Fruit fly (Drosophila melanogaster) whole organism, embryonic: ENCODE data around the gene CG44838.

Experiments
- Aef1 ChIP-seq: fragments of 200-800 bp; sonication (Bioruptor generic); IDR thresholded peaks from 3 replicates; pipeline ENCODE4 v1.3.6; 2022; ENCODE audit warnings: missing biosample characterization, missing genetic modification characterization
- Atf-2 ChIP-seq: fragments of 200-800 bp; sonication (Bioruptor generic); optimal IDR thresholded peaks from 2 replicates; lab custom pipeline; 2016; ENCODE audit warnings: missing biosample characterization, missing genetic modification characterization
- Atf6 ChIP-seq: fragments of 200-800 bp; sonication (Bioruptor generic); IDR thresholded peaks from 2 replicates; pipeline ENCODE4 v1.3.6; 2022; ENCODE audit warnings: missing biosample characterization, missing genetic modification characterization
- Bdp1 ChIP-seq: fragments of 200-800 bp; sonication (Bioruptor generic); optimal IDR thresholded peaks from 3 replicates; lab custom pipeline; 2016; ENCODE audit warnings: missing biosample characterization, missing genetic modification characterization
- Bgb ChIP-seq: fragments of 200-800 bp; sonication (Bioruptor generic); IDR thresholded peaks from 2 replicates; pipeline ENCODE4 v1.3.6; 2022; ENCODE audit warnings: missing biosample characterization, missing genetic modification characterization; ENCODE audit not compliant: partially characterized antibody
- CG10267 ChIP-seq: fragments of 200-800 bp; sonication (Bioruptor generic); optimal IDR thresholded peaks from 2 replicates; lab custom pipeline; 2018; ENCODE audit warnings: missing biosample characterization, mild to moderate bottlenecking, missing genetic modification characterization, moderate library complexity
- CG10321 ChIP-seq: fragments of 200-800 bp; sonication (Bioruptor generic); IDR thresholded peaks from 2 replicates; pipeline ENCODE4 v1.3.6; 2022; ENCODE audit warnings: missing biosample characterization, missing genetic modification characterization
- CG10431 ChIP-seq: fragments of 200-800 bp; sonication (Bioruptor generic); optimal IDR thresholded peaks from 3 replicates; lab custom pipeline; 2018; ENCODE audit warnings: missing biosample characterization, mild to moderate bottlenecking, missing genetic modification characterization
- CG11560 ChIP-seq: fragments of 200-800 bp; sonication (Bioruptor generic); IDR thresholded peaks from 3 replicates; pipeline ENCODE4 v1.3.6; 2022; ENCODE audit warnings: missing biosample characterization, missing genetic modification characterization
- CG12391 ChIP-seq: fragments of 200-800 bp; sonication (Bioruptor generic); optimal IDR thresholded peaks from 3 replicates; lab custom pipeline; 2018; ENCODE audit warnings: missing biosample characterization, mild to moderate bottlenecking, missing genetic modification characterization, moderate library complexity
- CG12942 ChIP-seq: fragments of 200-800 bp; sonication (Bioruptor generic); optimal IDR thresholded peaks from 3 replicates; lab custom pipeline; 2016; ENCODE audit warnings: missing biosample characterization, missing genetic modification characterization
- CG13123 ChIP-seq: fragments of 200-800 bp; sonication (Bioruptor generic); optimal IDR thresholded peaks from 2 replicates; lab custom pipeline; 2016; ENCODE audit warnings: missing biosample characterization, missing genetic modification characterization
- CG14667 ChIP-seq: fragments of 200-800 bp; sonication (Bioruptor generic); IDR thresholded peaks from 2 replicates; pipeline ENCODE4 v1.3.6; 2022; ENCODE audit warnings: missing biosample characterization, missing genetic modification characterization
- CG15514 ChIP-seq: fragments of 200-800 bp; sonication (Bioruptor generic); optimal IDR thresholded peaks from 3 replicates; lab custom pipeline; 2017; ENCODE audit warnings: missing biosample characterization, missing genetic modification characterization, mild to moderate bottlenecking, moderate library complexity, missing genetic modification reagents
- CG1602 ChIP-seq: fragments of 200-800 bp; sonication (Bioruptor generic); optimal IDR thresholded peaks from 3 replicates; lab custom pipeline; 2016; ENCODE audit warnings: missing biosample characterization, missing genetic modification characterization
- CG1792 ChIP-seq: fragments of 200-800 bp; sonication (Bioruptor generic); optimal IDR thresholded peaks from 2 replicates; lab custom pipeline; 2016; ENCODE audit warnings: missing biosample characterization, missing genetic modification characterization
- CG2199 ChIP-seq: fragments of 200-800 bp; sonication (Bioruptor generic); IDR thresholded peaks from 3 replicates; pipeline ENCODE4 v1.3.6; 2022; ENCODE audit warnings: missing biosample characterization, missing genetic modification characterization
- CG2678 ChIP-seq: fragments of 200-800 bp; sonication (Bioruptor generic); optimal IDR thresholded peaks from 3 replicates; lab custom pipeline; 2019; ENCODE audit warnings: missing biosample characterization, mild to moderate bottlenecking, missing genetic modification characterization, moderate library complexity
- CG2889 ChIP-seq: fragments of 200-800 bp; sonication (Bioruptor generic); IDR thresholded peaks from 3 replicates; pipeline ENCODE4 v1.3.6; 2022; ENCODE audit warnings: missing biosample characterization, missing genetic modification characterization
- CG4617 ChIP-seq: fragments of 200-800 bp; sonication (Bioruptor generic); optimal IDR thresholded peaks from 3 replicates; lab custom pipeline; 2016; ENCODE audit warnings: missing biosample characterization, missing genetic modification characterization, borderline replicate concordance
- CG4854 ChIP-seq: fragments of 200-800 bp; sonication (Bioruptor generic); optimal IDR thresholded peaks from 2 replicates; lab custom pipeline; 2016; ENCODE audit warnings: missing biosample characterization, missing genetic modification characterization, inconsistent platforms
- CG7786 ChIP-seq: fragments of 200-800 bp; sonication (Bioruptor generic); optimal IDR thresholded peaks from 2 replicates; lab custom pipeline; 2016; ENCODE audit warnings: missing biosample characterization, missing genetic modification characterization
- CG8290 ChIP-seq, 3 experiments: fragments of 200-800 bp; sonication (Bioruptor generic); optimal IDR thresholded peaks; 2 replicates each; lab custom pipeline; 2016 to 2019; ENCODE audit warnings: missing biosample characterization in 3 of 3, missing genetic modification characterization in 3 of 3, mild to moderate bottlenecking in 2 of 3, moderate library complexity in 1 of 3
- CG9437 ChIP-seq: fragments of 200-800 bp; sonication (Bioruptor generic); optimal IDR thresholded peaks from 2 replicates; lab custom pipeline; 2018; ENCODE audit warnings: missing biosample characterization, mild to moderate bottlenecking, missing genetic modification characterization
- CG9817 ChIP-seq: fragments of 200-800 bp; sonication (Bioruptor generic); optimal IDR thresholded peaks from 2 replicates; lab custom pipeline; 2018; ENCODE audit warnings: missing biosample characterization, mild to moderate bottlenecking, missing genetic modification characterization, moderate library complexity
- CHES-1-like ChIP-seq: fragments of 200-800 bp; sonication (Bioruptor generic); optimal IDR thresholded peaks from 2 replicates; lab custom pipeline; 2016; ENCODE audit warnings: missing biosample characterization, missing genetic modification characterization
- Dip3 ChIP-seq: fragments of 200-800 bp; sonication (Bioruptor generic); optimal IDR thresholded peaks from 3 replicates; lab custom pipeline; 2016; ENCODE audit warnings: missing biosample characterization, missing genetic modification characterization
- E2f2 ChIP-seq: fragments of 200-800 bp; sonication (Bioruptor generic); IDR thresholded peaks from 2 replicates; pipeline ENCODE4 v1.3.6; 2022; ENCODE audit warnings: missing biosample characterization, missing genetic modification characterization
- Fer1 ChIP-seq: fragments of 200-800 bp; sonication (Bioruptor generic); optimal IDR thresholded peaks from 2 replicates; lab custom pipeline; 2017; ENCODE audit warnings: missing biosample characterization, mild to moderate bottlenecking, missing genetic modification characterization
- Lhr ChIP-seq: fragments of 200-800 bp; sonication (Bioruptor generic); optimal IDR thresholded peaks from 3 replicates; lab custom pipeline; 2017; ENCODE audit warnings: mild to moderate bottlenecking, missing biosample characterization, missing genetic modification reagents, missing genetic modification characterization
- Lim3 ChIP-seq: fragments of 200-800 bp; sonication (Bioruptor generic); IDR thresholded peaks from 2 replicates; pipeline ENCODE4 v1.3.6; 2022; ENCODE audit warnings: missing biosample characterization, missing genetic modification characterization
- MBD-R2 ChIP-seq: fragments of 200-800 bp; sonication (Bioruptor generic); IDR thresholded peaks from 2 replicates; pipeline ENCODE4 v1.3.6; 2022; ENCODE audit warnings: missing biosample characterization, missing genetic modification characterization
- MESR4 ChIP-seq: fragments of 200-800 bp; sonication (Bioruptor generic); optimal IDR thresholded peaks from 2 replicates; lab custom pipeline; 2018; ENCODE audit warnings: missing biosample characterization, mild to moderate bottlenecking, missing genetic modification characterization, moderate library complexity
- Med ChIP-seq: fragments of 200-800 bp; sonication (Bioruptor generic); peaks from one replicate; lab custom pipeline; 2016; ENCODE audit warnings: missing biosample characterization, missing genetic modification characterization, mild to moderate bottlenecking, inconsistent platforms, moderate library complexity
- PHDP ChIP-seq: fragments of 200-800 bp; sonication (Bioruptor generic); optimal IDR thresholded peaks from 3 replicates; lab custom pipeline; 2018; ENCODE audit warnings: missing biosample characterization, mild to moderate bottlenecking, missing genetic modification characterization, moderate library complexity
- Sox100B ChIP-seq: fragments of 200-800 bp; sonication (Bioruptor generic); optimal IDR thresholded peaks from 3 replicates; lab custom pipeline; 2018; ENCODE audit warnings: missing biosample characterization, mild to moderate bottlenecking, missing genetic modification characterization
- Sry-δ ChIP-seq: fragments of 200-800 bp; sonication (Bioruptor generic); optimal IDR thresholded peaks from 2 replicates; lab custom pipeline; 2016; ENCODE audit warnings: missing biosample characterization, missing genetic modification characterization
- az2 ChIP-seq: fragments of 200-800 bp; sonication (Bioruptor generic); optimal IDR thresholded peaks from 3 replicates; lab custom pipeline; 2016; ENCODE audit warnings: missing biosample characterization, missing genetic modification characterization
- chif ChIP-seq, 2 experiments: fragments of 200-800 bp; sonication (Bioruptor generic); optimal IDR thresholded peaks; 3 replicates each; lab custom pipeline; 2016; ENCODE audit warnings: missing biosample characterization in 2 of 2, missing genetic modification characterization in 2 of 2
- ci ChIP-seq: fragments of 200-800 bp; sonication (Bioruptor generic); IDR thresholded peaks from 3 replicates; pipeline ENCODE4 v1.3.6; 2022; ENCODE audit warnings: missing biosample characterization, missing genetic modification characterization
- hb ChIP-seq: fragments of 200-800 bp; sonication (Bioruptor generic); IDR thresholded peaks from 3 replicates; pipeline ENCODE4 v1.3.6; 2022; ENCODE audit warnings: missing biosample characterization, missing genetic modification characterization; ENCODE audit not compliant: partially characterized antibody
- lbe ChIP-seq: fragments of 200-800 bp; sonication (Bioruptor generic); optimal IDR thresholded peaks from 2 replicates; lab custom pipeline; 2016; ENCODE audit warnings: missing biosample characterization, mild to moderate bottlenecking, missing genetic modification characterization
- mam ChIP-seq: fragments of 200-800 bp; sonication (Bioruptor generic); optimal IDR thresholded peaks from 3 replicates; lab custom pipeline; 2016; ENCODE audit warnings: missing biosample characterization, missing genetic modification characterization
- pan ChIP-seq, 4 experiments: fragments of >200 bp in 3 of 4; fragments of 200-800 bp in 1 of 4; sonication (Bioruptor generic) in 1 of 4; optimal IDR thresholded peaks in 3 of 4; IDR thresholded peaks in 1 of 4; 2 replicates each; pipeline versions ENCODE4 v1.3.6 to Lab custom; 2017 to 2022; ENCODE audit warnings: missing biosample characterization in 2 of 4, missing genetic modification characterization in 2 of 4, mixed read lengths in 1 of 4
- sens-2 ChIP-seq: fragments of 200-800 bp; sonication (Bioruptor generic); IDR thresholded peaks from 2 replicates; pipeline ENCODE4 v1.3.6; 2022; ENCODE audit warnings: missing biosample characterization, missing genetic modification characterization
- shn ChIP-seq: fragments of 200-800 bp; sonication (Bioruptor generic); optimal IDR thresholded peaks from 3 replicates; lab custom pipeline; 2016; ENCODE audit warnings: missing biosample characterization, missing genetic modification characterization
- so ChIP-seq: fragments of 200-800 bp; sonication (Bioruptor generic); IDR thresholded peaks from 3 replicates; pipeline ENCODE4 v1.3.6; 2022; ENCODE audit warnings: missing biosample characterization, missing genetic modification characterization
- ttk ChIP-seq: fragments of 200-800 bp; sonication (Bioruptor generic); IDR thresholded peaks from 2 replicates; pipeline ENCODE4 v2.1.2; 2022; ENCODE audit warnings: missing biosample characterization, missing genetic modification characterization
- vfl ChIP-seq: fragments of 200-800 bp; sonication (Bioruptor generic); optimal IDR thresholded peaks from 2 replicates; lab custom pipeline; 2016; ENCODE audit warnings: missing biosample characterization, missing genetic modification characterization

Gene CG44838

DNA sequence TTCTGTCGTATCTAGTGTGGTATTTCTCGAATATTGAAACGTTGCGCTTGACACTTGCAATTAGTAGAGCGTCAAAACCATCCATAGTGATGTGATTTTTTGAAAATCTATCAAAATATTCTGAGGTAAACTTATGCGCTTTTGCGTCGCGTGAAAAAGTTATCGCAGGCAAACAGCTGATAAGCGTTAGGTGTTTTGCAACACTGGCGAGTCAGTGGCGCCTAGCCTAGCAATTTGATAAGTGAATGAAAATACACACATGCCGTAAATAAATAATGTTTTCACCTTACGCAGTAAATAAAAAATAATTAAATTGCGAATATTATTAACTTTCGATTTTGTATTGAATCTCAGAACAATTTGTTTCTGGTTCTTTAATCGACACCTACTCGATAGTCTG lies 25.5 kb upstream of the CG44838 start, which contains the start of gene CG42526 (continued):
- TF ChIP-seq CHES-1-like (GFP tag; lab: Kevin White, UChicago) (no peak), CG9437 (GFP tag; lab: Kevin White, UChicago) (peak; percentile 64), mam (GFP tag; lab: Kevin White, UChicago) (no peak), CG8290 (GFP tag; optimal IDR thresholded peaks at IDR 0.05; lab: Kevin White, UChicago) (peak; percentile 29), CG8290 (tag; optimal IDR thresholded peaks at IDR 0.05; lab: Kevin White, UChicago) (peak in 1 of 2 experiments; percentile 78), CG12942 (GFP tag; lab: Kevin White, UChicago) (peak; percentile 27), CG10321 (GFP tag; lab: Robert Waterston, UW) (0 out of 2 replicates have a peak, but pooled peaks have one; percentile 11), Bdp1 (peak; percentile 24), hb (GFP tag; lab: Robert Waterston, UW) (0 out of 3 replicates have a peak, but pooled peaks have one; percentile 31), Dip3 (GFP tag; lab: Kevin White, UChicago) (peak; percentile 56), CG4617 (peak; percentile 9), ttk (GFP tag; lab: Robert Waterston, UW) (peak; percentile 12; the same call in 1 of the 2 replicates), PHDP (peak; percentile 36), CG2678 (no peak), CG11560 (tag; lab: Robert Waterston, UW) (peak; percentile 78; the same call in 2 of the 3 replicates), CG9817 (tag; lab: Kevin White, UChicago) (peak; percentile 24), CG2889 (GFP tag; lab: Robert Waterston, UW) (0 out of 3 replicates have a peak, but pooled peaks have one; percentile 16), CG15514 (GFP tag; lab: Kevin White, UChicago) (peak; percentile 82), Fer1 (peak; percentile 43), Lhr (GFP tag; lab: Kevin White, UChicago) (no peak), Sry-δ (GFP tag; lab: Kevin White, UChicago) (peak; percentile 82), MESR4 (peak; percentile 22), so (GFP tag; lab: Robert Waterston, UW) (0 out of 3 replicates have a peak, but pooled peaks have one; percentile 22), Lim3 (GFP tag; lab: Robert Waterston, UW) (no peak), CG4854 (GFP tag; lab: Kevin White, UChicago) (peak; percentile 34), sens-2 (GFP tag; lab: Robert Waterston, UW) (0 out of 2 replicates have a peak, but pooled peaks have one; percentile 38), CG10267 (tag; lab: Kevin White, UChicago) (peak; percentile 93), Sox100B (GFP tag; lab: Kevin White, UChicago) (no peak), MBD-R2 (GFP tag; lab: Robert Waterston, UW) (peak; percentile 70), CG14667 (GFP tag; lab: Robert Waterston, UW) (no peak), pan (optimal IDR thresholded peaks at IDR 0.05; lab: Kevin White, UChicago) (no peak), pan (GFP tag; optimal IDR thresholded peaks at IDR 0.05 in 1 of 2, IDR thresholded peaks at IDR 0.05 in 1 of 2) (peak in 1 of 2 experiments; percentile 49), ci (GFP tag; lab: Robert Waterston, UW) (peak; percentile 70), Bgb (GFP tag; lab: Robert Waterston, UW) (peak; percentile 62; the same call in 1 of the 2 replicates), Aef1 (GFP tag; lab: Robert Waterston, UW) (no peak), CG7786 (peak; percentile 30), lbe (GFP tag; lab: Kevin White, UChicago) (peak; percentile 36), chif (GFP tag; optimal IDR thresholded peaks at IDR 0.05; lab: Kevin White, UChicago) (peak in 1 of 2 experiments; percentile 39), E2f2 (GFP tag; lab: Robert Waterston, UW) (peak; percentile 84), Atf6 (peak; percentile 63; the same call in 1 of the 2 replicates), CG10431 (no peak), Atf-2 (GFP tag; lab: Kevin White, UChicago) (peak; percentile 22), CG13123 (GFP tag; lab: Kevin White, UChicago) (peak; percentile 7), CG1602 (GFP tag; lab: Kevin White, UChicago) (peak; percentile 16), CG2199 (0 out of 3 replicates have a peak, but pooled peaks have one; percentile 5), CG12391 (peak; percentile 56), Med (peak; percentile 96), vfl (GFP tag; lab: Kevin White, UChicago) (peak; percentile 61), az2 (GFP tag; lab: Kevin White, UChicago) (peak; percentile 34), CG1792 (GFP tag; lab: Kevin White, UChicago) (no peak), shn (GFP tag; lab: Kevin White, UChicago) (peak; percentile 2)
